Fruit fly (Drosophila melanogaster): ENCODE results near the gene CG8861.

The CG8861 gene

dm6 chr3R:9328411-9328810 lies at the start of gene CG8861:
Gene CG8861, minus strand, starts transcription at chr3R:9328511.
- TF ChIP-seq CG17801 (GFP tag; optimal IDR thresholded peaks at IDR 0.05; ENCODE audit: partially characterized antibody) = no peak

dm6 chr3R:9376789-9377188 lies 48.5 kb upstream of the CG8861 start:
- TF ChIP-seq CG17801 (GFP tag; optimal IDR thresholded peaks at IDR 0.05; ENCODE audit: partially characterized antibody) = no peak

- TF ChIP-seq CG17801 (GFP tag; optimal IDR thresholded peaks at IDR 0.05; ENCODE audit: partially characterized antibody) = no peak
Observed at dm6 chr3R:9370413-9370812, 42.1 kb upstream of the CG8861 start.

dm6 chr3R:9365893-9366500 lies 37.7 kb upstream of the CG8861 start:
- TF ChIP-seq CG17801 (GFP tag; optimal IDR thresholded peaks at IDR 0.05; ENCODE audit: partially characterized antibody) = no peak

dm6 chr3R:9365121-9365520 lies 36.8 kb upstream of the CG8861 start, which contains the start of gene Srr:
Gene Srr, plus strand, starts transcription at chr3R:9365398.
- TF ChIP-seq CG17801 (GFP tag; optimal IDR thresholded peaks at IDR 0.05; ENCODE audit: partially characterized antibody) = no peak

- TF ChIP-seq CG17801 (GFP tag; optimal IDR thresholded peaks at IDR 0.05; ENCODE audit: partially characterized antibody) = no peak
Observed at dm6 chr3R:9363066-9363719, 34.9 kb upstream of the CG8861 start, which contains the start of gene CG18473. Gene CG18473, plus strand, starts transcription at chr3R:9363305.

- TF ChIP-seq CG17801 (GFP tag; optimal IDR thresholded peaks at IDR 0.05; ENCODE audit: partially characterized antibody) = no peak
Observed at dm6 chr3R:9359393-9359792, 31.1 kb upstream of the CG8861 start.

- TF ChIP-seq CG17801 (GFP tag; optimal IDR thresholded peaks at IDR 0.05; ENCODE audit: partially characterized antibody) = no peak
Observed at dm6 chr3R:9355195-9355594, 26.9 kb upstream of the CG8861 start, which contains the start of gene CG43675. Gene CG43675, plus strand, starts transcription at chr3R:9355495.

- TF ChIP-seq CG17801 (GFP tag; optimal IDR thresholded peaks at IDR 0.05; ENCODE audit: partially characterized antibody) = peak; percentile 73
Observed at dm6 chr3R:9353276-9353652, 25.0 kb upstream of the CG8861 start.

- TF ChIP-seq CG17801 (GFP tag; optimal IDR thresholded peaks at IDR 0.05; ENCODE audit: partially characterized antibody) = no peak
Observed at dm6 chr3R:9352595-9353275, 24.4 kb upstream of the CG8861 start.

dm6 chr3R:9351415-9352379 lies 23.4 kb upstream of the CG8861 start:
- TF ChIP-seq CG17801 (GFP tag; optimal IDR thresholded peaks at IDR 0.05; ENCODE audit: partially characterized antibody) = peak; percentile 53

- no peak for TF ChIP-seq CG17801 (GFP tag; optimal IDR thresholded peaks at IDR 0.05; ENCODE audit: partially characterized antibody)
Observed at dm6 chr3R:9350561-9351379, 22.5 kb upstream of the CG8861 start.

dm6 chr3R:9349267-9349820 lies 21.0 kb upstream of the CG8861 start:
- no peak for TF ChIP-seq CG17801 (GFP tag; optimal IDR thresholded peaks at IDR 0.05; ENCODE audit: partially characterized antibody)

dm6 chr3R:9348379-9348721 lies 20.0 kb upstream of the CG8861 start:
- no peak for TF ChIP-seq CG17801 (GFP tag; optimal IDR thresholded peaks at IDR 0.05; ENCODE audit: partially characterized antibody)

Measured in ovary, adult (tissue).